Worm (Caenorhabditis elegans) whole organism, early embryonic: ENCODE results near the gene H20J04.6.

Experiments used
- F13C5.2 ChIP-seq: sonication (generic microtip); optimal IDR thresholded peaks from 2 replicates; lab custom pipeline; 2017; ENCODE audit warnings: mild to moderate bottlenecking, missing genetic modification characterization, inconsistent platforms, missing compliant biosample characterization
- ama-1 ChIP-seq: fragments of 150-350 bp; optimal IDR thresholded peaks from 2 replicates; lab custom pipeline; 2014
- ceh-13 ChIP-seq: fragments of 200-800 bp; sonication (Bioruptor generic); optimal IDR thresholded peaks from 2 replicates; lab custom pipeline; 2018; ENCODE audit warnings: mild to moderate bottlenecking, missing genetic modification characterization, missing compliant biosample characterization

DNA sequence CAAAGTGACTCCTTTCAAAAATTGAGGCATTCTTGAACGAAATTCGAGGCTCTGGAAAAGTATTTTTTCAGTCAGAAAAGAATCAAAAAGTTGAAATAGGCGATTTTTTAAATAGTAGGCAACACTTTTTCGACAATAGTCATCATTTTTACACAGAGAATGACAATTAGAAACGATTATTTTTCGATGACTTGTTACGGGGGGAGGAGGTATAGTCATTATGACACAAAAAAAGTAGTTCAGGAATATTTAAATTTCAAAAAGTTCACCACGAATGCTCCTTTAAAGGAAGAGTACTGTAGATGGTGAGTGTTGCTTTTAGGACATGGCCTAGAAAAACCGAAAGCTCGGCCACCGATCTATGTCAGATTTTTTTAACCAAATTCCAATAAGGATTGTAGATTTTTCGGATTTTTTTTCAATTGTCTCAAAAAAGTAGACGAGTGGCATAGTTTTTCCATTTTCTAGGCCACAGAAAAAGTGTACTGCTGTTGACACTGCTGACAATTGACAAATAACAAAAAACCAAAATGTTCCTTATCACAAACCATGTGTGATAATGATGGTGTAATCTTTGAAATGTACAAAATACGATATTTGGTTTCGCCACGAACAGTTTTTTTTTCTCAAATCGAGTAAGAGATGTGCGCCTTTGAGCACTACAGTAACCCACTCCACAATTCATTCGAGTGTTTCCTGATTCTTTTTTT is 16.0 kb upstream of the H20J04.6 start, which contains the start of gene Y52E8A.3:
- TF ChIP-seq ama-1 (lab: Kevin White, UChicago) (no peak), ceh-13 (no peak), F13C5.2 (tag; lab: Kevin White, UChicago) (no peak)
